Fruit fly (Drosophila melanogaster) S2 (cell line): ENCODE data around the gene Ostgamma.

Source experiments
- CG8478 ChIP-seq: fragments of >200 bp; optimal IDR thresholded peaks from 2 replicates; lab custom pipeline; 2018
- CTCF ChIP-seq, 2 experiments: fragments of >200 bp; optimal IDR thresholded peaks; 2 replicates each; lab custom pipeline; 2018

DNA sequence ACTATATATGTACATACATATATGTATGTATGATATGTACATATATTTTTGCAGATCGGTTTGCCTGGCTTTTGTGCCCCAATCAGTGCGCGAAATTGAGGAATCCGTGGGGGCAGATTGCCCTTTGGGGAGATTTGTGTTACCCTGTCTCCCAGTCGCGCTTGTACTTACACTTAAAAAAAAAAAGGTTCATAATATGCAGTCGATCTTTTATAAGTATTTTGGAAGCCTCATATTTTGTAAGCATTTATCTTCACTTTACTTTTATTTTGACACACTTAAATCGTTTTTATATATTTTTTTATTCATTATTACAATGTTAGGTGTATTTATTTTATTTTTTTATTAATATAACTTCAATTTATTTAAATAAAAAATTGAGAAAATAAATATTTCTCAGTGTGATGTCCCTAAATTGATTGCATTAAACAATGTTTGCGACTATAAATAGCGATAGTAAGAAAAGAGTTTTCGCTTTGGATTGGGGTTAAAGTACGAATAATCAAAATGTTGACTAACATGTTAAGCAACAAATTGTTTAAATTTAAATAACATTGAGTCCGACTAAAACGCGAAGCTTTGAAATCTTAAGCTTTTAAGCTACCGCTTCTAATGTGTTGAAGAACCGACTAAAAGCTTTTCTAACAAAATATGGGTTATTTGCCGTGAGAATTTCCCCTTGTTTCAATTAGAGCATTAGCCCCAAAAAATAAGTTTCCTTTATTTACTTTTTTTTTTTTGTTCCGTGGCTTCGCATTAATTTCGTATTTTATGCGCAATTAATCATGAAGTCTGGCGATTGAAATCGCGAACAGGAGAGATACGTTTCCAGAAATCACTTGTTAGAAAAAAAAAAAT, 18.7 kb upstream of the Ostgamma start:
- TF ChIP-seq CG8478 (lab: Kevin White, UChicago) (no peak), CTCF (optimal IDR thresholded peaks at IDR 0.05; lab: Kevin White, UChicago) (no peak)
